Worm (Caenorhabditis elegans) whole organism, midembryonic: ENCODE results near the gene nspb-9.

Source experiments
- T22C8.4 ChIP-seq: fragments of 200-800 bp; sonication (Bioruptor generic); IDR thresholded peaks from 2 replicates; pipeline ENCODE4 v1.3.6; 2022; ENCODE audit warnings: missing genetic modification characterization, missing compliant biosample characterization
- cog-1 ChIP-seq: sonication (generic microtip); optimal IDR thresholded peaks from 2 replicates; lab custom pipeline; 2016; ENCODE audit warnings: missing genetic modification characterization, missing compliant biosample characterization
- med-1 ChIP-seq: sonication (generic microtip); optimal IDR thresholded peaks from 2 replicates; lab custom pipeline; 2017; ENCODE audit warnings: missing genetic modification characterization, mild to moderate bottlenecking, missing compliant biosample characterization, antibody characterized with exemption, missing genetic modification reagents; ENCODE audit not compliant: insufficient read depth
- ref-1 ChIP-seq: fragments of 200-800 bp; sonication (Bioruptor generic); conservative IDR thresholded peaks from 2 replicates; pipeline ENCODE4 v1.3.6; 2022; ENCODE audit warnings: missing genetic modification reagents, missing genetic modification characterization, missing compliant biosample characterization
- ztf-23 ChIP-seq: fragments of 200-800 bp; sonication (Bioruptor generic); IDR thresholded peaks from 2 replicates; pipeline ENCODE4 v1.3.6; 2022; ENCODE audit warnings: missing genetic modification reagents, missing genetic modification characterization, missing compliant biosample characterization

- no peak for TF ChIP-seq ref-1 (GFP tag; lab: Robert Waterston, UW)
- TF ChIP-seq cog-1: no peak
- TF ChIP-seq med-1 (GFP tag; lab: Kevin White, UChicago): no peak
- TF ChIP-seq ztf-23 (GFP tag; lab: Robert Waterston, UW): no peak
- no peak for TF ChIP-seq T22C8.4
Measured at ce11 chrII:14616402-14616801, 35.7 kb downstream of the nspb-9 start.
